Fruit fly (Drosophila melanogaster): Measurements from ENCODE around the gene Usp32.
A peak's percentile ranks its signal among the peaks of the same experiment; 100 is the strongest.

Usp32 gene

dm6 chr3L:19899308-19899927 is 28.5 kb downstream of the Usp32 start (continued):
- TF ChIP-seq svp (GFP tag) (peak; percentile 63), fd85E (GFP tag; optimal IDR thresholded peaks at IDR 0.05) (no peak), CG6276 (GFP tag; optimal IDR thresholded peaks at IDR 0.05) (no peak), Smox (GFP tag; optimal IDR thresholded peaks at IDR 0.05) (no peak), Gug (GFP tag; IDR thresholded peaks at IDR 0.05) (no peak), Hr38 (GFP tag; optimal IDR thresholded peaks at IDR 0.05) (no peak), CG16779 (tag; optimal IDR thresholded peaks at IDR 0.05) (no peak), cyc (GFP tag; optimal IDR thresholded peaks at IDR 0.05) (no peak), Sox14 (GFP tag; optimal IDR thresholded peaks at IDR 0.05) (peak; percentile 73), CG10631 (GFP tag; optimal IDR thresholded peaks at IDR 0.05) (peak; percentile 3), esn (GFP tag; optimal IDR thresholded peaks at IDR 0.05) (no peak), dac (GFP tag; optimal IDR thresholded peaks at IDR 0.05) (no peak), net (GFP tag; optimal IDR thresholded peaks at IDR 0.05) (no peak), CG6163 (GFP tag; IDR thresholded peaks at IDR 0.05) (peak; percentile 18; the same call in 1 of the 3 replicates), Ets21C (GFP tag; optimal IDR thresholded peaks at IDR 0.05) (no peak), fkh (GFP tag; optimal IDR thresholded peaks at IDR 0.05) (peak; percentile 7), CG32006 (GFP tag; optimal IDR thresholded peaks at IDR 0.05) (peak; percentile 32), CG7368 (GFP tag; optimal IDR thresholded peaks at IDR 0.05) (no peak), Met (GFP tag; optimal IDR thresholded peaks at IDR 0.05) (peak; percentile 7), acj6 (GFP tag; optimal IDR thresholded peaks at IDR 0.05) (no peak), CG1621 (tag; optimal IDR thresholded peaks at IDR 0.05) (no peak), Lpt (GFP tag; optimal IDR thresholded peaks at IDR 0.05) (no peak), CG34406 (GFP tag; optimal IDR thresholded peaks at IDR 0.05) (no peak), vri (GFP tag; optimal IDR thresholded peaks at IDR 0.05) (peak; percentile 46), CG31627 (GFP tag; optimal IDR thresholded peaks at IDR 0.05) (no peak), Blimp-1 (GFP tag; optimal IDR thresholded peaks at IDR 0.05) (no peak), CG4318 (GFP tag; optimal IDR thresholded peaks at IDR 0.05) (no peak)

- TF ChIP-seq ss (GFP tag; optimal IDR thresholded peaks at IDR 0.05) (peak in 1 of 2 experiments; percentile 30), Met (GFP tag; optimal IDR thresholded peaks at IDR 0.05) (peak; percentile 26), CG6808 (GFP tag; optimal IDR thresholded peaks at IDR 0.05) (no peak), esn (GFP tag; optimal IDR thresholded peaks at IDR 0.05) (peak; percentile 26), Eip78C (GFP tag) (peak; percentile 13), svp (GFP tag) (peak; percentile 71), topi (GFP tag; optimal IDR thresholded peaks at IDR 0.05) (no peak), Hr39 (GFP tag; optimal IDR thresholded peaks at IDR 0.05) (peak; percentile 12), CG1621 (tag; optimal IDR thresholded peaks at IDR 0.05) (no peak), CG16779 (tag; optimal IDR thresholded peaks at IDR 0.05) (peak; percentile 15), Eip93F (GFP tag; optimal IDR thresholded peaks at IDR 0.05) (peak; percentile 70), vri (GFP tag; optimal IDR thresholded peaks at IDR 0.05) (peak; percentile 52), CG31627 (GFP tag; optimal IDR thresholded peaks at IDR 0.05) (peak; percentile 27)
Observed at dm6 chr3L:19900184-19901089, 29.5 kb downstream of the Usp32 start.

- no peak for TF ChIP-seq CG31627 (GFP tag; optimal IDR thresholded peaks at IDR 0.05)
- TF ChIP-seq Eip78C (GFP tag): peak; percentile 36
- TF ChIP-seq vri (GFP tag; optimal IDR thresholded peaks at IDR 0.05): peak; percentile 98
- peak; percentile 80 for TF ChIP-seq Eip93F (GFP tag; optimal IDR thresholded peaks at IDR 0.05)
- TF ChIP-seq CG10669 (GFP tag; optimal IDR thresholded peaks at IDR 0.05): no peak
- TF ChIP-seq CG6854 (GFP tag; optimal IDR thresholded peaks at IDR 0.05): no peak
Observed at dm6 chr3L:19901486-19902255, 30.7 kb downstream of the Usp32 start.
